Worm (Caenorhabditis elegans): ENCODE results near the gene clec-84.
"Not testable (repeated sequence)": the region's sequence is repeated elsewhere in the genome, so short reads cannot be mapped to it uniquely, and the experiment has no call there.

clec-84 gene

DNA sequence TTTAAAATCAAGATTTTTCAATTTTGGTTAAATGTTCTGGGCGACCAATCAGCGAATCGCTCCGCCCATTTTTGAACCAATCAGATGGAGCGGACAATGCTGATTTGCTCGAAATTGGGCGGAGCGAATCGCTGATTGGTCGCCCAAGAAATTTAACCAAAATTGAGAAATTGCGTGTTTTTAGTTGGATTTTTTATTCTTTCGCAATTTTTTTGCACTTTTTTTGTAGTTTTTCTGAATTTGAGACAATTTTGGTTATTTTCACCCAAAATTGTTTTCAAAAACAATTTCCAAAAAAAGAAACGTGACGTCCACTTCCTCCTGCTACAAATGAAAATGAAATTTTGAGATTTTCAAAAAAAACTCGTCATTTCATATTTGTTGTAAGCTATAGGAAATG, 44.4 kb downstream of the clec-84 start, which contains the start of gene dml-1:
Gene dml-1, plus strand, starts transcription at position 301 of the 400 bp plus-strand sequence.
- TF ChIP-seq unc-62 (GFP tag; optimal IDR thresholded peaks at IDR 0.05) = no peak

DNA sequence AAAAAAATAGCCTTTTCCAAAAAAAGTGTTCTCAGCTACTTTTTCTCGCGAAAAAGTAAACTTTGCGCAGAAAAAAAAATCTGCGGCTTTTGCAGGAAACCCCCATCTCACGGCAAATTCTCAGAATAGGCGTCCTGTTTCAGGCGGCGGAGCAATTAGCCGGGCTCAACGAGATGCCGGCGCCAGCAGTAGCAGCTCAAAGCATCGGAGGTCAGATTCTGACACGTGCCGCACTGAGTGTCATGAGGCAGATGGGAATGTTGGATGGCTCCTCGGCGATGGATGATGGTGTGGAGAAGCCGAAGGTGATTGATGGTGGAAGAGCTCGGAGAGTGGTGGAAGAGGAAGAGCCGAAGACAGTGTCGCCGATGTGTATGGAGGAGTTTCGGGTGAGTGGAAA, 45.0 kb downstream of the clec-84 start:
- TF ChIP-seq unc-62 (GFP tag; optimal IDR thresholded peaks at IDR 0.05) = no peak

DNA sequence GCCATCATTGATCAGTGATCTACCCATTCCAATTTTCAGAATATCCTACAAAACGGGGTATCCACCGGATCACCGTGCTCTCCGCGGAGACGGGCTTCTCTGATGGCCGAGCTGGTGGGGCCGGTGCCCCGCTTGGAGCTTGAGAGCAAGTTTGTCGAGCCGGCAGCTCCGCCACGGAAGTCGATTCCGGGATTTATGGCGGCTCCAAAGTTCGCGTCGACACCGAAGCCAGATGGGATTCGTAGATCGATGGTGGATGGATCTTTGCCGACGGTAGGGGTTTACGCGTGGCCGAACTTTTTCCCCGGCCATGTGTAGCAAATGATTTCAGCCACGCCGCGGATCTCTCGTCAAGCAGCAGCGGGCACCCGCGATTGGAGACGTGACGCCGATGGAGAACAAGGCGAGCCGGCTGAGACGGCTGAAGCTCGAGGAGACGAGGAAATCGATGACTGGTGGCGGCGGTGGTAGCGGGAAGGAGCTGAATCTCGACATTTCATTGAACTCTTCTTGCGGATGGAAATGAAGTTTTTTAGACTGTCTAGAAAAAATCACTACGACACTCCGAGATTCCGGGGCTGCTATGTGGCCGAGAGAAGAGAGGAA, 46.3 kb downstream of the clec-84 start:
- no peak for TF ChIP-seq unc-62 (GFP tag; optimal IDR thresholded peaks at IDR 0.05)

DNA sequence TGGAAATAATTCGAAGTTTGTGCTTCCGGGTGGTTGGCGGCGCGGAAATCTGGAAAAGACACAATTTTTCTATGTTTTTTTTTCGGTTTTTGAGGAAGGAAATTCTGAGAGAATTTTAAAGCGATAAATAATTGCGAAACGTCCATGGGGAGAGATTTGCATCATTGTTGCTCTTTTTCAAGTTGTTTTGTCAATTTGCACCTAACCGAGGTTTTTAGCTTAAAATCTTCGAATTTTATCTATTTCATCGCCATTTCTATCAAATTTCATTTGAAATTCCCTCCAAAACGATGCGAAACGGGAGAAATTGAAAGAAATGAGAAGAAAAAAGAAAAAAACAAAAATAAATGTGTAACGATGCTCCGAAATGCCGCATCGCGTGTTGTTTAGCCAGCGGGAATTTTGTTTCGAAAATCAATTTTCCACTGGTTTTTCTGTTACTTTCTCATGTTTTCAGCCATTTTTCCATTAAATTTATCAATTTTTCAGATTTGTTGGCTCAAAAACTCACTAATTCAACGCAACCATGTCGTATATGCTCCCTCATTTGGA, 48.2 kb downstream of the clec-84 start, which contains the start of the genes nprt-1 and dib-1:
Gene nprt-1, minus strand, starts transcription at position 51 of the 552 bp plus-strand sequence.
Gene dib-1, plus strand, starts transcription at position 482 of the 552 bp plus-strand sequence.
- TF ChIP-seq unc-62 (GFP tag; optimal IDR thresholded peaks at IDR 0.05) = no peak

DNA sequence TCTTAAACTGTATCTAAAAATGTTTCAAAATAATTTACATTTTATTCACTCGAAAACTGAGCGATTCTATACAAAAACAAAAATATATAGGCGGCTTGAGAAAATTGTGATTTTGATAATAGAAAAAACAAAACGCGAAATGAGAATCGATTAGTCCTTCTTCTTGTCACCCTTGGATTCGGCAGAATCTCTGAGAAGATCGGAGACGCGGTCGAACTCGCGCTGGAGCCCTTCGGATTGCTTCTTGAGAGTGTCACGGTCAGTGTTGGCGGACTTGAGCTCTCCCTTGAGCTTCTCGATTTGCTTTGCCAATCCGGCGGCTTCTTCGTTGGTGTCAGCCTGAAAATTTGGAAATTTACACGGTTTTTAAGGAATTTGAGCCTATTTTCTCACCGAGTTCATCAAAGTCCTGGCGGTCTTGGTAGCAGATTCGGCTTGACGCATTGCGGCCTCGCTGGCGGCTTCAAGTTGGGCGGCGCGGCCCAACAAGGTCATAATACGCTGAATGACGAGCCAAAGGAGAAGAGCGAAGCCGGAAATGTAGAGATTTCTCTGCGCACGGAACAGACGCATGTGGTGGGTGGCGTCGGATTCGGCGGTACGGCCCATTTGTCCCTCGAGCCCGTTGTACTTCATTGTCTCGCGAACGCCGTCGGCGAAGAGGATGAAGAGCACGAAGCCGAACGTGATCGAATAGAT, 49.4 kb downstream of the clec-84 start:
- TF ChIP-seq unc-62 (GFP tag; optimal IDR thresholded peaks at IDR 0.05) = no peak

DNA sequence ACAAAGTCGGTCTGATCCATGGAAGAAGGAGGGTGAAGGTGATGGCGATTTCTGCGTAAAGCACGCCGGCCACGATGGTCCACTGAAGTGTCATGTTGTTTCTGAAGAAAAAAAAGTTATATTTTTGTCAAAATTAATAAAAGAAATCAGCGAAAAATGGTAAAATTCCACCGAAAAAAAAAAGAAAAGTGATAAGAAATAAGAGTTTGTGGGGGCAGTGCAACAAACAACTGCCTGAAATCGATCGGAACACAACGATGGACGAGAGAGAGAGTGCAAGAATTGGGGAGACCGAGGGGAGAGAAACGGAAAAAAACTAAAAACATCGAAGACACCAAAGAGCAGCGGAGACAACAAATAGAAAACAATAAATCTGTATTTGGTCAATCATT, 50.1 kb downstream of the clec-84 start, which contains the start of gene Y54G2A.18:
Gene Y54G2A.18, minus strand, starts transcription at position 101 of the 392 bp plus-strand sequence.
- TF ChIP-seq unc-62 (GFP tag; optimal IDR thresholded peaks at IDR 0.05) = no peak

DNA sequence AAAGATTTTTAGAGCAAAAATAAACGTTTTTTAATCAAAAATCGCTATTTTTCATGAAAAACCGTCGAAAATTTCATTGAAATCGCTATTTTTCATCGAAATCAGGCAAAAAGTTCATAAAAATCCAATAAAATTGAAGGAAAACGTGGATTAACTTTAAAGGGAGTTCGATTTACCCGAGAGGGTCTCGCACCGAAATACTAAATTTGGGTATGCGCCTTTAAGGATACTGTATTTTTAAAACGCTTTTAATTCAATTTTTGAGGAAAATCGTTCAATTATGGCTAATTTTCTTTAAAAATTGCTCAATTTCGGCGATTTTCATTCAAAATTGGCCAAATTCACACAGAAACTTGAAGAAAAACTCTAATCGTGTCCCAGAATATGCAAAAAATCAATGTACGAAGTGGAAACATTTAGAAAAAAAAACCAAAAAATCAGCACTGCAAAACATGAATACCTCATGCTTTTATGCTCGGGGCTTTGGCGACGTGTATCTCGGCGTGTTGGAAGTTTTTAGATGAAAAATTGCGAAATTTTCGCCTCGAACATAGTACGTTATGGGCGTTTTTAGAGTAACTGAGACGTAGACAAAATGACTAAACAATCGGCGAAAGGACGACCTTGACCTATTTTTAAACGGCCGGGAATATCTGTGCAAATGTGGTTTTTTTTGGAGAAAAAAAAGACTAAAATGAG, 50.7 kb downstream of the clec-84 start:
- no peak for TF ChIP-seq unc-62 (GFP tag; optimal IDR thresholded peaks at IDR 0.05)

DNA sequence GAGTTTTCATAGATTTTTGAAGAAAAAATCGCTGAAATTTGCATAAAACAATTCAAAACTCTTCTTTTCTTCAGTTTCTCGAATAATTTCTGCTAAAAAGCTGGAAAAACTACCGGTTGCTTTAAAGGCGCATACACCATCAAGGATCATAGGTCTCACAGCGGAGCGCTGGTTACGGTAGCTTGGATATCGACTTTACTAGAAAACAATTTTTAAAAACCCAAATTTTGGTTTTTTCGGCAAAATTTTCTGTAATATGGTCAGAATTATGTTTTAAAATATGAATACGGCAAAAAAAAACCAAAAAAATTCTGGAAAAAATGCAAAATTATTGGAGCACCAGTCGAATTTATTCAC, 51.2 kb downstream of the clec-84 start:
- no peak for TF ChIP-seq unc-62 (GFP tag; optimal IDR thresholded peaks at IDR 0.05)

DNA sequence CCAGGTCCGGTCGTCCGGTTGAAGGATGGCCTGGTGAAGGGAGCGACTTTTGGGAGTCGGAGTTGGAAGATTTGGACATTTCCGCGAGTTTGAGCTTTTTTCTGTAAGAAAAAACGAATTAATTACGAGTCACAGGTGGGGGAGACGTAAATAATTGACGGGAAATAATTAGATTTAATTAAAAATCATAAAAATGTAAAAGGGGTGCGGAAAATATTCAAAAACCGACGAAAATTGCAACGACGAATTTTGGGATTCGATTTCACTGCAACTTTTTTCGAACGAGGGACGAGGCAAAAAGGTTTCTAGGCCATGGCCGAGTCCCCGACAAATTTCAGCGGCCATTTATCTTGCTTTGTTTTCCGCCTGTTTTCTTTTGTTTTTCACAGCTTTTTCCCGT, 52.4 kb downstream of the clec-84 start, which contains the start of gene Y54G2A.19:
Gene Y54G2A.19, minus strand, starts transcription at position 101 of the 400 bp plus-strand sequence.
- not testable (repeated sequence) for TF ChIP-seq unc-62 (GFP tag; optimal IDR thresholded peaks at IDR 0.05)
